Fruit fly (Drosophila melanogaster): ENCODE measurements around the gene hng3.

DNA sequence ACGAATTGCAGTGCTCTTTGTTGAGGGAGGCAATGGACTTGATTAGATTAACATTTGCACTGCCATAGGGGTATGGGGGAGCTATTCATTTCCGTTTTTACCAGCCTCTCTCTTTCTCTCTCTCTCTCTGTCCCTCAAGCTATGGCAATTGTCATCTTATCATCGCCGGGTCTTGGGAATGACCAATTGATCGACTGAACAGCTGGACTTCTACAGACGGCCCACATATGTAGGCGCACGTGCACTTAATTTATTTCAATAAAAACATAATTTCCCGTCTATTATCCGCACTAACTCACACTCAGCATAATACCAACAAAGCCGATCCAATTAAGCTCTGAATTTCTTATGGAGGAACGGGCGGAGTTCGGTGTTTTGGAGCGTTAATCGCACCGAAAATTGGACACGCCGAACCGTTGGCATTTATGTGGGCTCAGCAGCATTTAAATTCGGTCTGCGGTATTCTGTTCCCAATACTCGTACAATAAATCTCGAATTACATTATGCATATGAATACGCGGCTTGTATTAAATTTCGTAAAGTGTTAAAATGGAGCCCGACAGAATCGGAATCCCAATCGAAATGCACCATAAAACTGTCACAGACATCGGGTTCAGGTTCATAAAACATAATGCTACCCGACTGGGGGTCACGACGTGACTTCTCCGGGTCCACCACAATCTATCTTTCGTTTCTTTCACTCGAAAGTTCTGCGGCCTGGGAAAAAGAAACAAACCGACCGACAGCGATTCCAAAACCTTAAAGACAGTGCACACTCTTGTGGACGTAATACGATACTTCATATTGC is 31.4 kb downstream of the hng3 start:
- TF ChIP-seq psq (optimal IDR thresholded peaks at IDR 0.05) = no peak
- no peak for TF ChIP-seq insv (optimal IDR thresholded peaks at IDR 0.05)
- no peak for TF ChIP-seq ttk (optimal IDR thresholded peaks at IDR 0.05)

All from Kc167 (cell line).